Fruit fly (Drosophila melanogaster): ENCODE results near the gene CG10570.
A peak's percentile ranks its signal among the peaks of the same experiment; 100 is the strongest.

Gene CG10570

dm6 chr2L:18857635-18858059 is 46.6 kb upstream of the CG10570 start (continued):
- TF ChIP-seq net (GFP tag; optimal IDR thresholded peaks at IDR 0.05) (peak; percentile 97), Sox14 (GFP tag; optimal IDR thresholded peaks at IDR 0.05) (peak; percentile 98), CG32006 (GFP tag; optimal IDR thresholded peaks at IDR 0.05) (peak; percentile 97), Ets96B (tag; optimal IDR thresholded peaks at IDR 0.05) (peak; percentile 95), CG10631 (GFP tag; optimal IDR thresholded peaks at IDR 0.05) (peak; percentile 96), CG8319 (GFP tag; optimal IDR thresholded peaks at IDR 0.05) (peak; percentile 94), CG4318 (GFP tag; optimal IDR thresholded peaks at IDR 0.05) (peak; percentile 92), fkh (GFP tag; optimal IDR thresholded peaks at IDR 0.05) (no peak), CG6854 (GFP tag; optimal IDR thresholded peaks at IDR 0.05) (peak; percentile 92), cyc (GFP tag; optimal IDR thresholded peaks at IDR 0.05) (peak; percentile 98), CG8632 (GFP tag; optimal IDR thresholded peaks at IDR 0.05) (peak; percentile 96), esn (GFP tag; optimal IDR thresholded peaks at IDR 0.05) (peak; percentile 97), pdm3 (GFP tag; optimal IDR thresholded peaks at IDR 0.05) (peak; percentile 98), Met (GFP tag; optimal IDR thresholded peaks at IDR 0.05) (peak; percentile 98), CG6276 (GFP tag; optimal IDR thresholded peaks at IDR 0.05) (peak; percentile 91), topi (GFP tag; optimal IDR thresholded peaks at IDR 0.05) (peak; percentile 97), ss (GFP tag; optimal IDR thresholded peaks at IDR 0.05) (peak; percentile 89 to 94), acj6 (GFP tag; optimal IDR thresholded peaks at IDR 0.05) (peak; percentile 98), Ets21C (GFP tag; optimal IDR thresholded peaks at IDR 0.05) (peak; percentile 96), CG6792 (GFP tag; optimal IDR thresholded peaks at IDR 0.05) (peak; percentile 94), Sox15 (GFP tag; optimal IDR thresholded peaks at IDR 0.05) (peak; percentile 95)

- TF ChIP-seq CG4318 (GFP tag; optimal IDR thresholded peaks at IDR 0.05) = no peak
- TF ChIP-seq ss (GFP tag; optimal IDR thresholded peaks at IDR 0.05) = no peak
- TF ChIP-seq spab (GFP tag; optimal IDR thresholded peaks at IDR 0.05) = no peak
- TF ChIP-seq Smox (GFP tag; optimal IDR thresholded peaks at IDR 0.05) = no peak
- TF ChIP-seq Hr39 (GFP tag; optimal IDR thresholded peaks at IDR 0.05) = no peak
- no peak for TF ChIP-seq Ets21C (GFP tag; optimal IDR thresholded peaks at IDR 0.05)
- no peak for TF ChIP-seq Lpt (GFP tag; optimal IDR thresholded peaks at IDR 0.05)
- no peak for TF ChIP-seq CG6163 (GFP tag; IDR thresholded peaks at IDR 0.05)
- no peak for TF ChIP-seq Sox102F (GFP tag; optimal IDR thresholded peaks at IDR 0.05)
- TF ChIP-seq CG3919 (GFP tag; optimal IDR thresholded peaks at IDR 0.05) = no peak
These were observed 41.2 kb upstream of the CG10570 start for dm6 chr2L:18852249-18852648.

dm6 chr2L:18846843-18847242 is 35.8 kb upstream of the CG10570 start:
- no peak for TF ChIP-seq eg (GFP tag; IDR thresholded peaks at IDR 0.05)
- no peak for TF ChIP-seq CG31627 (GFP tag; optimal IDR thresholded peaks at IDR 0.05)
- TF ChIP-seq CG3032 (tag; optimal IDR thresholded peaks at IDR 0.05) = no peak
- TF ChIP-seq net (GFP tag; optimal IDR thresholded peaks at IDR 0.05) = no peak
- TF ChIP-seq CG34406 (GFP tag; optimal IDR thresholded peaks at IDR 0.05) = no peak
- TF ChIP-seq svp (GFP tag) = no peak
- TF ChIP-seq Eip75B (GFP tag; optimal IDR thresholded peaks at IDR 0.05) = no peak
- TF ChIP-seq Hr4 (GFP tag; optimal IDR thresholded peaks at IDR 0.05) = no peak
- TF ChIP-seq Gug (GFP tag; IDR thresholded peaks at IDR 0.05) = no peak

dm6 chr2L:18846175-18846574 is 35.1 kb upstream of the CG10570 start:
- TF ChIP-seq CG6276 (GFP tag; optimal IDR thresholded peaks at IDR 0.05) (no peak), pdm3 (GFP tag; optimal IDR thresholded peaks at IDR 0.05) (no peak), CG6808 (GFP tag; optimal IDR thresholded peaks at IDR 0.05) (no peak), Sox102F (GFP tag; optimal IDR thresholded peaks at IDR 0.05) (no peak), CG11762 (GFP tag; optimal IDR thresholded peaks at IDR 0.05; ENCODE audit: insufficient read depth) (no peak), esn (GFP tag; optimal IDR thresholded peaks at IDR 0.05) (no peak), Ets21C (GFP tag; optimal IDR thresholded peaks at IDR 0.05) (no peak), CG6163 (GFP tag; IDR thresholded peaks at IDR 0.05) (no peak), Lpt (GFP tag; optimal IDR thresholded peaks at IDR 0.05) (no peak), Hr38 (GFP tag; optimal IDR thresholded peaks at IDR 0.05) (no peak), Hr4 (GFP tag; optimal IDR thresholded peaks at IDR 0.05) (no peak), CG6792 (GFP tag; optimal IDR thresholded peaks at IDR 0.05) (no peak), CG16779 (tag; optimal IDR thresholded peaks at IDR 0.05) (no peak), Sox15 (GFP tag; optimal IDR thresholded peaks at IDR 0.05) (no peak), Gug (GFP tag; IDR thresholded peaks at IDR 0.05) (no peak), CG34406 (GFP tag; optimal IDR thresholded peaks at IDR 0.05) (no peak), spab (GFP tag; optimal IDR thresholded peaks at IDR 0.05) (no peak), fd59A (GFP tag; optimal IDR thresholded peaks at IDR 0.05) (no peak)

Measured in whole organism, prepupa.